Worm (Caenorhabditis elegans) whole organism, midembryonic: ENCODE measurements around the gene C01G5.5.

Experiments
- cog-1 ChIP-seq: sonication (generic microtip); optimal IDR thresholded peaks from 2 replicates; lab custom pipeline; 2016; ENCODE audit warnings: missing genetic modification characterization, missing compliant biosample characterization
- ref-1 ChIP-seq: fragments of 200-800 bp; sonication (Bioruptor generic); conservative IDR thresholded peaks from 2 replicates; pipeline ENCODE4 v1.3.6; 2022; ENCODE audit warnings: missing genetic modification reagents, missing genetic modification characterization, missing compliant biosample characterization
- ztf-23 ChIP-seq: fragments of 200-800 bp; sonication (Bioruptor generic); IDR thresholded peaks from 2 replicates; pipeline ENCODE4 v1.3.6; 2022; ENCODE audit warnings: missing genetic modification reagents, missing genetic modification characterization, missing compliant biosample characterization
- ztf-29 ChIP-seq: fragments of 200-800 bp; sonication (Bioruptor generic); IDR thresholded peaks from 2 replicates; pipeline ENCODE4 v1.3.6; 2022; ENCODE audit warnings: missing genetic modification reagents, missing genetic modification characterization, missing compliant biosample characterization

- TF ChIP-seq ztf-23 (GFP tag; lab: Robert Waterston, UW): no peak
- no peak for TF ChIP-seq cog-1 (tag; lab: Kevin White, UChicago)
- no peak for TF ChIP-seq ref-1
- TF ChIP-seq ztf-29 (GFP tag; lab: Robert Waterston, UW): no peak
Measured at ce11 chrIV:6526522-6526921, 2.1 kb downstream of the C01G5.5 start.
